Worm (Caenorhabditis elegans) whole organism, midembryonic: ENCODE data around the gene tag-281.

Source experiments
- T22C8.4 ChIP-seq: fragments of 200-800 bp; sonication (Bioruptor generic); IDR thresholded peaks from 2 replicates; pipeline ENCODE4 v1.3.6; 2022; ENCODE audit warnings: missing genetic modification characterization, missing compliant biosample characterization
- cog-1 ChIP-seq: sonication (generic microtip); optimal IDR thresholded peaks from 2 replicates; lab custom pipeline; 2016; ENCODE audit warnings: missing genetic modification characterization, missing compliant biosample characterization
- flt-1 ChIP-seq: fragments of 200-800 bp; sonication (Bioruptor generic); IDR thresholded peaks from 2 replicates; pipeline ENCODE4 v1.3.6; 2022; ENCODE audit warnings: missing genetic modification characterization, missing compliant biosample characterization
- klf-2 ChIP-seq: fragments of 200-800 bp; sonication (Bioruptor generic); conservative IDR thresholded peaks from 2 replicates; pipeline ENCODE4 v1.3.6; 2022; ENCODE audit warnings: missing genetic modification reagents, missing genetic modification characterization, missing compliant biosample characterization
- med-1 ChIP-seq: sonication (generic microtip); optimal IDR thresholded peaks from 2 replicates; lab custom pipeline; 2017; ENCODE audit warnings: missing genetic modification characterization, mild to moderate bottlenecking, missing compliant biosample characterization, antibody characterized with exemption, missing genetic modification reagents; ENCODE audit not compliant: insufficient read depth
- ref-1 ChIP-seq: fragments of 200-800 bp; sonication (Bioruptor generic); conservative IDR thresholded peaks from 2 replicates; pipeline ENCODE4 v1.3.6; 2022; ENCODE audit warnings: missing genetic modification reagents, missing genetic modification characterization, missing compliant biosample characterization
- tab-1 ChIP-seq: fragments of 200-800 bp; sonication (Bioruptor generic); IDR thresholded peaks from 2 replicates; pipeline ENCODE4 v1.3.6; 2022; ENCODE audit warnings: missing genetic modification characterization, missing compliant biosample characterization
- ztf-23 ChIP-seq: fragments of 200-800 bp; sonication (Bioruptor generic); IDR thresholded peaks from 2 replicates; pipeline ENCODE4 v1.3.6; 2022; ENCODE audit warnings: missing genetic modification reagents, missing genetic modification characterization, missing compliant biosample characterization
- ztf-29 ChIP-seq: fragments of 200-800 bp; sonication (Bioruptor generic); IDR thresholded peaks from 2 replicates; pipeline ENCODE4 v1.3.6; 2022; ENCODE audit warnings: missing genetic modification reagents, missing genetic modification characterization, missing compliant biosample characterization

The tag-281 gene

DNA sequence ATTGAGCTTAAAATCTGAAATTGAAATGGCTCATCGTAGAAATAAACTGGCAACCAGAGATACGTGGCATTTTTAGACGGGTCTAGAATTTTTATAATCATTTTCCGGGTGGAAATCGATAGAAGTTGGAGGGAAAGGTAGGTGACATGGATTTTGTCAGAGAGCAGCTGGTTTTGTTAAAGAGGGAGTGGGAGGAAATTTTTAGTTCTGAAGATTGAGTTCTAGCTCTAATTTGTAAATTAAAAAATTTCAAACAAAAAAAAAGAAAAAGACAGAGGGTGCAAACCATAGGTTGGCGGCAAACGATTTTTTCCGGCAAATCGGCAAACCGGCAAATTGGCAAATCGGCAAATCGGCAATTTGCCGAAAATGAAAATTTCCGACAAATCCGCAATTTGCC lies 2.9 kb upstream of the tag-281 start, which contains the start of gene sre-32:
TSS of gene sre-32 (minus strand) at position 101 of the 400 bp plus-strand sequence.
- TF ChIP-seq tab-1 (GFP tag; lab: Robert Waterston, UW) (0 out of 2 replicates have a peak, but pooled peaks have one; percentile 42), ref-1 (GFP tag; lab: Robert Waterston, UW) (no peak), cog-1 (tag; lab: Kevin White, UChicago) (no peak), ztf-23 (GFP tag; lab: Robert Waterston, UW) (no peak), med-1 (GFP tag; lab: Kevin White, UChicago) (no peak), klf-2 (GFP tag; lab: Robert Waterston, UW) (no peak)

- TF ChIP-seq med-1 (GFP tag; lab: Kevin White, UChicago), result no peak
- TF ChIP-seq ztf-29 (GFP tag; lab: Robert Waterston, UW), result no peak
- no peak for TF ChIP-seq klf-2 (GFP tag; lab: Robert Waterston, UW)
- no peak for TF ChIP-seq cog-1 (tag; lab: Kevin White, UChicago)
- TF ChIP-seq ztf-23 (GFP tag; lab: Robert Waterston, UW), result no peak
- TF ChIP-seq flt-1 (GFP tag; lab: Robert Waterston, UW), result no peak
- TF ChIP-seq ref-1 (GFP tag; lab: Robert Waterston, UW), result no peak
- TF ChIP-seq tab-1 (GFP tag; lab: Robert Waterston, UW), result no peak
- TF ChIP-seq T22C8.4 (GFP tag; lab: Robert Waterston, UW), result no peak
Observed at ce11 chrII:12457275-12457674, 2.3 kb upstream of the tag-281 start, which contains the start of gene sre-38. sre-38 (plus strand) TSS chrII:12457575.

DNA sequence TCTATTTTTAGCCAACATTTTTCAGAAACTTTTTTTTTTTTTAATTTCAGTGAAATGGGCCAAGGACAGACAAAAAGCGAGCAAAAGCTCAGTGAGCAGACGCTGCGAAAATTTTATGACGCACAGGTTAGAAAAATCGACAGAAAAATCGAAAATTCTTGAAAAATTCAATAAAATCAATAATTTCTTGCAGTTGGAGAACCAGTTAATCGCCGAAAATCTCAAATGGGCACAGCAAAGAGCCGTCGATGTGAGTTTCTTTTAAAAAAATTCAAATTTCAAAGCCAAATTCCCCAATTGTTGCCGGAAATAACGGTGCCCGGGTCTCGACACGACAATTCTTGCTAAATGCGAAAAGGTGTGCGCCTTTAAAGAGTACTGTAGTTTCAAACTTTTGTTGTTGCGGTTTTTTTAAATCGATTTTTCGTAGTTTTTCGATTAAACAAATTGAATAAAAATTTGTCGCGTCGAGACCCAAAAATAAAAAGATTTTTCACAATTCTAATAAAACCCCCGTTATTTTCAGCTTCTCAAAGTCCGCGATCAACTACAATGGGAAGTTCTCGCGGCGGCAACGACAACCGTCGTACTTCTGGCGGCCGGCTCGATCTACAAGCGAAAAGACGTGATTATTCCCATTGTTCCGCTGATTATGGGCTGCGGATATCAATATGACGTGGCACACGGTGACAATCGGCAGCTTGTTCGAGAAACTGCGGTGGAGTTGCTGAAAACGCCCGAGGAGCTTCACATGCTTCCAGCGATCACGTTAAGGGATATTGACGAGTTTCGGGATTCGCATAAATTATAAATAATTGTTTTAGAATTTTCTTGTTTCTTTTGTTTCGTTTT lies 1.3 kb downstream of the tag-281 start, which contains the start of gene tag-280:
TSS of gene tag-280 (plus strand) at position 51 of the 852 bp plus-strand sequence.
- TF ChIP-seq ztf-23 (GFP tag; lab: Robert Waterston, UW) (no peak), tab-1 (GFP tag; lab: Robert Waterston, UW) (no peak), med-1 (GFP tag; lab: Kevin White, UChicago) (no peak)

ce11 chrII:12462244-12462643 lies 2.7 kb downstream of the tag-281 start, which contains the start of gene F15A4.2:
F15A4.2 (plus strand) TSS chrII:12462544.
- TF ChIP-seq ztf-23 (GFP tag; lab: Robert Waterston, UW) (no peak), med-1 (GFP tag; lab: Kevin White, UChicago) (no peak), ztf-29 (GFP tag; lab: Robert Waterston, UW) (no peak), tab-1 (GFP tag; lab: Robert Waterston, UW) (no peak), klf-2 (GFP tag; lab: Robert Waterston, UW) (no peak), flt-1 (GFP tag; lab: Robert Waterston, UW) (no peak), cog-1 (tag; lab: Kevin White, UChicago) (no peak)

DNA sequence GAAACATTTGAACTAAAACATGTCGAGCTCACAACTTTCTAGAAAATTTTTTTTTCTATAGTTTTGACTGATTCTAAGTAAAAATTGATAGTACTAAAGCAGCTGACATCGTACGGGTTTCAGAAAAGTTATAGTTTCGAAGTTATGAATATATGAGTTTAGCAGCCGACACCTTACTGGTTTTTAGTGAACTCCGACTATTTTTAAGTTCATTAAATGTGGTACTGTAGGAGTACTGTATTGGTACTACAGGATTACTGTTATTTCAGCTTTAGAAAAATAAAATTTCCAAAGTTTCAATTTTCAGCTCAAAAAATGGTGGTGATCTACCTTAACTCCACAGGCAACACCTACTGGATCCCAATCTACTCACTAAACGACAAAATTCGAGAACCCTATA lies 6.0 kb downstream of the tag-281 start, which contains the start of gene sre-37:
TSS of gene sre-37 (plus strand) at position 301 of the 400 bp plus-strand sequence.
- no peak for TF ChIP-seq tab-1 (GFP tag; lab: Robert Waterston, UW)
- no peak for TF ChIP-seq klf-2 (GFP tag; lab: Robert Waterston, UW)
- TF ChIP-seq ztf-29 (GFP tag; lab: Robert Waterston, UW), result no peak
- TF ChIP-seq ref-1 (GFP tag; lab: Robert Waterston, UW), result no peak
- TF ChIP-seq cog-1 (tag; lab: Kevin White, UChicago), result no peak
- TF ChIP-seq ztf-23 (GFP tag; lab: Robert Waterston, UW), result no peak
- no peak for TF ChIP-seq T22C8.4 (GFP tag; lab: Robert Waterston, UW)
- no peak for TF ChIP-seq flt-1 (GFP tag; lab: Robert Waterston, UW)
- TF ChIP-seq med-1 (GFP tag; lab: Kevin White, UChicago), result no peak

DNA sequence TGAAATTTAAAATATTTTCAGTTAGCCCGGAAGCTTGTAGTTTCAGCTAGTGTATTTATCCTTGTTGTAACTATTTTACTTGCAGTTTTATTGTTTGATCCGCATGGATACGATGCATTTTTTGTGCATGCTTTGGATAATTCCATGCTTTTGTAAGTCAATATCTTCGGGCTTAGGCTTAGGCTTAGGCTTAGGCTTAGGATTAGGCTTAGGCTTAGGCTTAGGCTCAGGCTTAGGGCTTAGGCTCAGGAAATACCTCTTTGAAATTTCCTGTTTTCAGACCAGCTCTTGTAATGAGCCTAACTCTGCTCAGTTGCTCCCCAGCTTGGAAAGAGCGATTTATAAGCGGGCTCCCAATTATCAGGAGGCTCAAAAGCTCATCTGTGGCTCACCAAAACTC lies 7.5 kb downstream of the tag-281 start, which contains the start of gene srg-16:
TSS of gene srg-16 (plus strand) at position 87 of the 400 bp plus-strand sequence.
- TF ChIP-seq ztf-23 (GFP tag; lab: Robert Waterston, UW), result no peak
- no peak for TF ChIP-seq T22C8.4 (GFP tag; lab: Robert Waterston, UW)
- TF ChIP-seq flt-1 (GFP tag; lab: Robert Waterston, UW), result no peak
- no peak for TF ChIP-seq klf-2 (GFP tag; lab: Robert Waterston, UW)
- no peak for TF ChIP-seq ref-1 (GFP tag; lab: Robert Waterston, UW)
- no peak for TF ChIP-seq med-1 (GFP tag; lab: Kevin White, UChicago)
- no peak for TF ChIP-seq tab-1 (GFP tag; lab: Robert Waterston, UW)
- no peak for TF ChIP-seq cog-1 (tag; lab: Kevin White, UChicago)
- no peak for TF ChIP-seq ztf-29 (GFP tag; lab: Robert Waterston, UW)

DNA sequence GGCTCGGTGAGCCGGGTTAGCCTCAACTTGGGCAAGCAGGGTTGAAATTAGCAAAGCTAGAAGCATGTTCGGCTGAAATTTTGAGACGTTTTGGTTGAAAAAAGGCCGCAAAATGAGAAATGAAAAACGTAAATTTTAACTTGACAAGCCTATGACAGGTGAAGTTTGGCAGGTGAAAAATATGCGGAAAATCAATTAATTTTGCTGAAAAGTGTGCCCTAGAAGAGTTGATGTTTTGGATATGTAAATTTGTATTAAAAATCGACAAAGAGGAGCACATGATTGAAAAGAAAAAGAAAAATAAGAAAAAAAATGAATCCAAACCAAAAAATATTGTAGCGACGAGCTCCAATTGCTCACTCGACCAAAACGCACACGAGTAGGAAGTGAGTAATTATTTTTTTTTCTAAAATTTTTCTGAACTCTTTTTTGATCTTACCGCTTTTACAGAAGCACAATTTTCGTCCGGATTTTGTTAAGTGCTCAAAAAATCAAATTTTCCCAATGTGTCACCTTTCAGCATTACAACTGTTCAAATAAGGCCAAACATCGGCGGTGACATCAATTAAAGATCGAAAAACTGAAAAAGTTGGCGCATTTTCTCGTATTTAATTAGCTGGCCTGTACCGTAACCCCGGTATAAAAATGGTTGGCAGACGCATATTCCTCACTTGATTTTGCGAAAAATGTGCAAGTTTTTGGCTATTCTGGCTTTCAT lies 11.7 kb downstream of the tag-281 start, which contains the start of the genes F15A4.5 and phat-8:
TSS of gene F15A4.5 (minus strand) at position 101 of the 718 bp plus-strand sequence.
TSS of gene phat-8 (plus strand) at position 668 of the 718 bp plus-strand sequence.
- TF ChIP-seq klf-2 (GFP tag; lab: Robert Waterston, UW) (no peak), med-1 (GFP tag; lab: Kevin White, UChicago) (no peak), T22C8.4 (GFP tag; lab: Robert Waterston, UW) (no peak), ztf-23 (GFP tag; lab: Robert Waterston, UW) (no peak), ref-1 (GFP tag; lab: Robert Waterston, UW) (no peak), cog-1 (tag; lab: Kevin White, UChicago) (no peak), ztf-29 (GFP tag; lab: Robert Waterston, UW) (no peak), flt-1 (GFP tag; lab: Robert Waterston, UW) (no peak), tab-1 (GFP tag; lab: Robert Waterston, UW) (no peak)

DNA sequence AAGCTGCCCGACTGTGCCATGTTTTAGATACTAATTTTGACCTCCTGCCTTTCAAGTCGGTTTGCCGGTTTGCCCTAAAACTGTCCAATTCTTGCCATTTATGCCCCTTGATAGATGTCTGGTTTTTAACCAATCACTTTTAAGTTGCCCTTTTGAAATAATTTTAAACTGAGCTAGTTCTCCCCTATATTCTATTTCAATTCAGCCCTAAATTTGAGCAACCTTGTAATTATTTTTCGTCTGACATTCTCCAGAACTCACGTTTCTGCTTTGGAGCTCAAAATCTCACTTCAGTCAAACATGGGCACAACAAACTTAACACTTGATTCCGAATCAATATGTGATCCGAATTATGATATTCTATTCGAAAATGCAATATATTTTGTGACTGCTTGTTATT lies 13.8 kb downstream of the tag-281 start, which contains the start of gene srg-17:
TSS of gene srg-17 (plus strand) at position 301 of the 400 bp plus-strand sequence.
- no peak for TF ChIP-seq med-1 (GFP tag; lab: Kevin White, UChicago)
- no peak for TF ChIP-seq tab-1 (GFP tag; lab: Robert Waterston, UW)
- no peak for TF ChIP-seq cog-1 (tag; lab: Kevin White, UChicago)
- no peak for TF ChIP-seq T22C8.4 (GFP tag; lab: Robert Waterston, UW)
- TF ChIP-seq flt-1 (GFP tag; lab: Robert Waterston, UW), result no peak
- TF ChIP-seq ztf-23 (GFP tag; lab: Robert Waterston, UW), result no peak
- TF ChIP-seq ztf-29 (GFP tag; lab: Robert Waterston, UW), result no peak
- no peak for TF ChIP-seq klf-2 (GFP tag; lab: Robert Waterston, UW)
- TF ChIP-seq ref-1 (GFP tag; lab: Robert Waterston, UW), result no peak
